Worm (Caenorhabditis elegans): Measurements from ENCODE around the gene Y49F6A.12.

The Y49F6A.12 gene

ce11 chrII:3598721-3599120 lies 3.3 kb downstream of the Y49F6A.12 start, which contains the start of gene Y49F6A.11 (continued):
- no peak for TF ChIP-seq efl-1 (GFP tag; optimal IDR thresholded peaks at IDR 0.05)
- no peak for TF ChIP-seq ceh-79 (tag; optimal IDR thresholded peaks at IDR 0.05)

DNA sequence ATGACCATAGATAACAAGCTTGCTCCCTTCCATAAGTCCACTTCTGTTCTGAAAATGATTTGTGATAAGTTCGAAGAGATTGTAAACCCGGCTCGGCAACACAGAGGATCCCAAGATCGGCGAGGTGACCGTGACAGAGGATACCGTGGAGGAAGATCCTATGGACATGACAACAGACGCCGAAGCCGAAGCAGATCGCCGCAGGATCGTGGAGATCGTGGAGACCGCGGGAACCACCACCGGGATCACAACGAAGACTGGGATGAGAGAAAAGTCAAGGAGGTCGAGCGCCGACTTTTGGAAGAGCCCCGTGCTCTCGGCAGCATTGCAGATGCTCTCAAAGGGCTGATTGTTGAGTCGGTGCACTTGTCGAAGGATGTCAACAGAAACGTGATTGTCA lies 9.1 kb downstream of the Y49F6A.12 start:
- no peak for TF ChIP-seq him-1 (tag; optimal IDR thresholded peaks at IDR 0.05)
- TF ChIP-seq ceh-40 (GFP tag; IDR thresholded peaks at IDR 0.05) = no peak
- TF ChIP-seq zfh-2 (GFP tag; conservative IDR thresholded peaks at IDR 0.05) = peak; percentile 71; the same call in 1 of the 2 replicates
- no peak for TF ChIP-seq Y95B8A.8 (GFP tag; IDR thresholded peaks at IDR 0.05)
- no peak for TF ChIP-seq ztf-25 (GFP tag; IDR thresholded peaks at IDR 0.05)
- TF ChIP-seq pbrm-1 (GFP tag; IDR thresholded peaks at IDR 0.05) = no peak

ce11 chrII:3609764-3610163 lies 14.3 kb downstream of the Y49F6A.12 start, which contains the start of gene Y49F6A.5:
Gene Y49F6A.5, minus strand, starts transcription at chrII:3609864.
- peak; percentile 15 for TF ChIP-seq efl-1 (GFP tag; optimal IDR thresholded peaks at IDR 0.05)
- TF ChIP-seq nhr-90 (tag; optimal IDR thresholded peaks at IDR 0.05) = no peak

ce11 chrII:3616615-3617014 lies 21.2 kb downstream of the Y49F6A.12 start:
- TF ChIP-seq nfyb-1 (GFP tag; IDR thresholded peaks at IDR 0.05) (peak; percentile 78), F52B5.7 (tag; optimal IDR thresholded peaks at IDR 0.05) (no peak)

ce11 chrII:3617512-3617911 lies 22.1 kb downstream of the Y49F6A.12 start, which contains the start of gene F40E12.1:
Gene F40E12.1, plus strand, starts transcription at chrII:3617812.
- TF ChIP-seq rcor-1 (GFP tag; IDR thresholded peaks at IDR 0.05) (no peak), lin-40 (tag; optimal IDR thresholded peaks at IDR 0.05) (no peak)

DNA sequence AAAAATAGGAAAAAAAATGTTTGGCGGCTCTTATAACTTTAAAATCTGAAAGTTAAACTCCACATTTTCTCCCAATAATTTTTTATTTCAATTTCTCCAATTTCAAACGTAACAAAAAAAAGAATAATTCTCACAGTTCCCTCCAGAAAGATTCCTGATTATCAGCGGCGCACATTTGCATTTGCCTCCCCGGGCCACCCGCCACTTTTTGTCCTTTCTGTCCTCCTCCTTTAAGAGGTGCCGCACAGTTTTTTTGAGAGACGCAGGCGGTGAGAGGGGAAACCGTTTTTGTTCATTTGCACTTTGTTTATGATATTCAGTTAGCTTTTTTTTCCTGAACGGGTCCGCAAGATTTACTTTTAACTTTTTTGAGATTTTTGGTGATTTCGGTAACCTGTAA lies 25.4 kb downstream of the Y49F6A.12 start:
- no peak for TF ChIP-seq F55B11.4 (tag; optimal IDR thresholded peaks at IDR 0.05; ENCODE audit: borderline replicate concordance, insufficient read depth)
- no peak for TF ChIP-seq nhr-90 (tag; optimal IDR thresholded peaks at IDR 0.05)
- peak; percentile 24 for TF ChIP-seq dpl-1 (GFP tag; optimal IDR thresholded peaks at IDR 0.05)
- TF ChIP-seq aptf-2 (GFP tag; conservative IDR thresholded peaks at IDR 0.05) = peak; percentile 56; the same call in 1 of the 2 replicates
- no peak for TF ChIP-seq unc-62 (GFP tag; optimal IDR thresholded peaks at IDR 0.05)
- peak; percentile 66 for TF ChIP-seq efl-1 (GFP tag; optimal IDR thresholded peaks at IDR 0.05)
- TF ChIP-seq madf-6 (GFP tag; IDR thresholded peaks at IDR 0.05) = peak; percentile 36; the same call in 1 of the 2 replicates
- TF ChIP-seq C06A6.2 (GFP tag; conservative IDR thresholded peaks at IDR 0.05) = no peak
- TF ChIP-seq B0261.1 (tag; optimal IDR thresholded peaks at IDR 0.05) = no peak
- TF ChIP-seq ceh-27 (GFP tag; optimal IDR thresholded peaks at IDR 0.05) = no peak
- TF ChIP-seq madf-8 (GFP tag; conservative IDR thresholded peaks at IDR 0.05) = 0 out of 2 replicates have a peak, but pooled peaks have one; percentile 20
- no peak for TF ChIP-seq Y67H2A.10 (GFP tag; conservative IDR thresholded peaks at IDR 0.05)
- TF ChIP-seq Y53G8AR.9 (GFP tag; conservative IDR thresholded peaks at IDR 0.05) = no peak

DNA sequence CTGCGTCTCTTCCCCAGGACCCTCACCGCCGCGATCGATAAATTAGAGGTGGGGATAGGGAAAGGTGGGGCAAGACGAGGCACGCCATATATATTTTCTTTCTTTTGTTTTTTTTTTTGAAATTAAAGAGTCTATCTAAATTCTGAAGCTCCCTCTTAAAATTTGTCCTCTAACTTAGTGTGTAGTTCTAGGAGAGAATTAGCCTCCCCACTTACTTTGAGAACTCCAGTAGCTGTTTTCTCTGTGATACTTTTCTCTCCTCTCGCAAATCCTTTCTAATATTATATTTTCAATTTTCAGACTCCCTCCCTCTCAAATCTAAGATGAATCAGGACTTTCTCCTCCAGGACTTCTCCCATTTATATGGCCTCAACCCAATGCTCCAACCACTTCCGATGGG lies 26.6 kb downstream of the Y49F6A.12 start, which contains the start of gene M151.7:
M151.7 (plus strand) TSS at position 301 of the 400 bp plus-strand sequence.
- TF ChIP-seq chd-7 (tag; optimal IDR thresholded peaks at IDR 0.05) (no peak), ceh-40 (GFP tag; IDR thresholded peaks at IDR 0.05) (no peak), mel-28 (tag; optimal IDR thresholded peaks at IDR 0.05; ENCODE audit: borderline replicate concordance) (no peak), Y79H2A.3 (GFP tag; conservative IDR thresholded peaks at IDR 0.05) (no peak), hlh-12 (tag; optimal IDR thresholded peaks at IDR 0.05) (no peak), lin-26 (GFP tag; IDR thresholded peaks at IDR 0.05) (no peak), nfyb-1 (GFP tag; IDR thresholded peaks at IDR 0.05) (no peak), T26A5.8 (tag; optimal IDR thresholded peaks at IDR 0.05) (no peak), ets-4 (GFP tag; optimal IDR thresholded peaks at IDR 0.05) (no peak), attf-3 (GFP tag; conservative IDR thresholded peaks at IDR 0.05) (no peak), hsf-1 (GFP tag; IDR thresholded peaks at IDR 0.05) (no peak), ceh-79 (tag; optimal IDR thresholded peaks at IDR 0.05) (no peak), repo-1 (tag; optimal IDR thresholded peaks at IDR 0.05) (no peak), F52B5.7 (tag; optimal IDR thresholded peaks at IDR 0.05) (no peak), hlh-26 (GFP tag; conservative IDR thresholded peaks at IDR 0.05) (no peak), efl-1 (GFP tag; optimal IDR thresholded peaks at IDR 0.05) (no peak), B0035.1 (tag; optimal IDR thresholded peaks at IDR 0.05) (no peak), tbx-9 (tag; optimal IDR thresholded peaks at IDR 0.05; ENCODE audit: borderline replicate concordance) (no peak), lsl-1 (GFP tag; optimal IDR thresholded peaks at IDR 0.05) (no peak)
